Worm (Caenorhabditis elegans) whole organism, L1 larva: ENCODE results near the gene nhr-246.

Experiments
- aly-2 ChIP-seq: fragments of 150-350 bp; optimal IDR thresholded peaks from 2 replicates; lab custom pipeline; 2014; ENCODE audit warnings: missing biosample characterization, missing genetic modification characterization
- efl-1 ChIP-seq, 4 experiments: fragments of 150-350 bp; optimal IDR thresholded peaks in 3 of 4; peaks in 1 of 4; 1 replicate in 1 of 4; 2 replicates in 3 of 4; lab custom pipeline; 2014; ENCODE audit warnings: missing biosample characterization in 2 of 4, missing genetic modification characterization in 2 of 4, missing genetic modification reagents in 2 of 4
- lsy-2 ChIP-seq, 2 experiments: fragments of 150-350 bp; optimal IDR thresholded peaks; 2 replicates each; lab custom pipeline; 2014; ENCODE audit warnings: missing biosample characterization in 2 of 2, missing genetic modification characterization in 2 of 2
- nhr-28 ChIP-seq: fragments of 150-350 bp; optimal IDR thresholded peaks from 2 replicates; lab custom pipeline; 2014; ENCODE audit warnings: missing biosample characterization, missing genetic modification characterization
- nhr-71 ChIP-seq: sonication (generic microtip); optimal IDR thresholded peaks from 2 replicates; lab custom pipeline; 2016; ENCODE audit warnings: mild to moderate bottlenecking, missing genetic modification characterization, moderate library complexity, missing compliant biosample characterization
- unc-62 ChIP-seq: fragments of 150-350 bp; optimal IDR thresholded peaks from 2 replicates; lab custom pipeline; 2014; ENCODE audit warnings: missing biosample characterization, missing genetic modification reagents, missing genetic modification characterization

DNA sequence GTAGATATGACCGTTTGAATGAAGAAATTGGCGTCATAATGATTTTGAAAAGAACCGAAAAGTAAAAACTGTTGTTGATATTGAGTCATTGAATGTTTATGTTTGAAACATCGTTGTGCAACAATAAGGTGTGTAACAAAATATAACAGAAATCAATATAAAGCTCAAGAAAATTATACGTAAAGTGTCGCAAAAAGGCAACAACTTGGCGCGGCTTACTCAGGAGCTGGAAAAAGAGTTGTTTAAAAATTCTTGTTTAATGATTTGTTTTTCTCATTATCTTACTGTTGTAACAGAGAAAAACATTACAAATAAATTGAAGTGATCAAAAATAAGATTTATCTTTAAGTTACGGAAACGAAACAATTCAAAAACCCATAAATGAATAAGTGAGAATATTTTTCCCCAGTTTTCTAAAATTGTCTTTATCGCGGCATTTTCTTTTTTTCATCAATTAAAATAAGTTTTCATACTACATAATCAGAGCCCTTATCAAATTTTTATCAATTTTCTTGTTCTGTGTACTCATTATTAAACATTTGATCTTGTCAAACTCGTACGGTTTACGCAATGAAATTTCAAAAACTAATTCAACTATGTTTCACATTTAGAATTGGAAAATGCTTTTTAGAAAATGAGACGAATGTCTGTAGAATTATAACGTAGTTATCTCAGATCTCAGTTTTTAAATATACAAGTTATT is 11.6 kb downstream of the nhr-246 start, which contains the start of gene ZK1037.6:
- TF ChIP-seq nhr-28 (tag; lab: Kevin White, UChicago) (no peak), nhr-71 (no peak), efl-1 (optimal IDR thresholded peaks at IDR 0.05; lab: Kevin White, UChicago) (no peak), efl-1 (GFP tag; optimal IDR thresholded peaks at IDR 0.05 in 1 of 2; lab: Kevin White, UChicago) (no peak), lsy-2 (tag; optimal IDR thresholded peaks at IDR 0.05; lab: Kevin White, UChicago) (no peak), unc-62 (GFP tag; lab: Kevin White, UChicago) (no peak), aly-2 (tag; lab: Kevin White, UChicago) (no peak)
